Worm (Caenorhabditis elegans) whole organism, late embryonic: ENCODE results near the gene lido-7.

Experiments
- C38D4.7 ChIP-seq: fragments of 200-800 bp; sonication (Bioruptor generic); optimal IDR thresholded peaks from 2 replicates; lab custom pipeline; 2018; ENCODE audit warnings: mild to moderate bottlenecking, missing genetic modification characterization, moderate library complexity, missing compliant biosample characterization
- ets-4 ChIP-seq: sonication (generic microtip); optimal IDR thresholded peaks from 2 replicates; lab custom pipeline; 2016; ENCODE audit warnings: missing genetic modification characterization, missing compliant biosample characterization
- fkh-10 ChIP-seq: fragments of 150-350 bp; optimal IDR thresholded peaks from 2 replicates; lab custom pipeline; 2014; ENCODE audit warnings: missing biosample characterization, missing genetic modification reagents, missing genetic modification characterization
- nfya-1 ChIP-seq: sonication (generic microtip); optimal IDR thresholded peaks from 2 replicates; lab custom pipeline; 2017; ENCODE audit warnings: missing genetic modification characterization, mild to moderate bottlenecking, missing compliant biosample characterization, antibody characterized with exemption, moderate library complexity
- pha-2 ChIP-seq: sonication (generic microtip); optimal IDR thresholded peaks from 2 replicates; lab custom pipeline; 2017; ENCODE audit warnings: mild to moderate bottlenecking, missing genetic modification characterization, missing compliant biosample characterization
- pha-4 ChIP-seq: fragments of 150-350 bp; optimal IDR thresholded peaks from 2 replicates; lab custom pipeline; 2018; ENCODE audit warnings: missing biosample characterization, missing genetic modification reagents, missing genetic modification characterization
- pqm-1 ChIP-seq: sonication (generic microtip); optimal IDR thresholded peaks from 2 replicates; lab custom pipeline; 2016; ENCODE audit warnings: missing genetic modification characterization, missing compliant biosample characterization
- syd-9 ChIP-seq: sonication (generic microtip); optimal IDR thresholded peaks from 2 replicates; lab custom pipeline; 2016; ENCODE audit warnings: mild to moderate bottlenecking, missing genetic modification characterization, moderate library complexity, missing compliant biosample characterization
- ttx-3 ChIP-seq: sonication (generic microtip); optimal IDR thresholded peaks from 2 replicates; lab custom pipeline; 2016; ENCODE audit warnings: missing genetic modification reagents, missing genetic modification characterization, missing compliant biosample characterization
- zip-5 ChIP-seq: sonication (generic microtip); optimal IDR thresholded peaks from 2 replicates; lab custom pipeline; 2016; ENCODE audit warnings: missing genetic modification characterization, missing compliant biosample characterization

- TF ChIP-seq pha-4 (no peak), ttx-3 (tag; lab: Kevin White, UChicago) (no peak), pha-2 (tag; lab: Kevin White, UChicago) (no peak), syd-9 (no peak), ets-4 (tag; lab: Kevin White, UChicago) (no peak), nfya-1 (tag; lab: Kevin White, UChicago) (peak; percentile 60), fkh-10 (GFP tag; lab: Kevin White, UChicago) (no peak), C38D4.7 (GFP tag; lab: Kevin White, UChicago) (no peak), zip-5 (tag; lab: Kevin White, UChicago) (no peak), pqm-1 (tag; lab: Kevin White, UChicago) (no peak)
These were observed at the start of gene lido-7 for ce11 chrII:2987854-2988350.
